Worm (Caenorhabditis elegans): ENCODE results near the gene col-171.

The col-171 gene

ce11 chrX:6378363-6378762, 44.3 kb downstream of the col-171 start (continued):
- no peak for TF ChIP-seq pros-1 (tag; optimal IDR thresholded peaks at IDR 0.05)
- no peak for TF ChIP-seq ref-2 (tag; optimal IDR thresholded peaks at IDR 0.05)
- TF ChIP-seq hlh-15 (tag; optimal IDR thresholded peaks at IDR 0.05), result no peak

ce11 chrX:6382930-6383329, 48.8 kb downstream of the col-171 start:
- TF ChIP-seq madf-2 (tag; optimal IDR thresholded peaks at IDR 0.05) (no peak), tbx-2 (tag; optimal IDR thresholded peaks at IDR 0.05) (no peak), syd-9 (tag; optimal IDR thresholded peaks at IDR 0.05) (no peak), ama-1 (optimal IDR thresholded peaks at IDR 0.05) (no peak), ceh-14 (tag; optimal IDR thresholded peaks at IDR 0.05) (no peak), ets-4 (tag; optimal IDR thresholded peaks at IDR 0.05) (no peak), pax-1 (tag; optimal IDR thresholded peaks at IDR 0.05) (no peak), fkh-10 (GFP tag; optimal IDR thresholded peaks at IDR 0.05) (no peak), K02D7.2 (tag; optimal IDR thresholded peaks at IDR 0.05) (no peak), ahr-1 (tag; optimal IDR thresholded peaks at IDR 0.05) (no peak), dmd-4 (tag; optimal IDR thresholded peaks at IDR 0.05; ENCODE audit: borderline replicate concordance) (no peak)

- TF ChIP-seq che-1 (tag; optimal IDR thresholded peaks at IDR 0.05) (no peak), lim-6 (tag; optimal IDR thresholded peaks at IDR 0.05) (no peak), ztf-16 (tag; optimal IDR thresholded peaks at IDR 0.05) (no peak), sox-2 (GFP tag; IDR thresholded peaks at IDR 0.05) (no peak), elt-4 (tag; optimal IDR thresholded peaks at IDR 0.05) (no peak), madf-2 (tag; optimal IDR thresholded peaks at IDR 0.05) (no peak), nhr-11 (tag; optimal IDR thresholded peaks at IDR 0.05) (no peak), unc-3 (GFP tag; conservative IDR thresholded peaks at IDR 0.05) (no peak), unc-3 (tag; optimal IDR thresholded peaks at IDR 0.05) (no peak), C38D4.7 (GFP tag; optimal IDR thresholded peaks at IDR 0.05) (no peak), sox-4 (tag; optimal IDR thresholded peaks at IDR 0.05) (no peak), pros-1 (tag; optimal IDR thresholded peaks at IDR 0.05) (no peak), ceh-9 (tag; optimal IDR thresholded peaks at IDR 0.05) (no peak), fax-1 (tag; optimal IDR thresholded peaks at IDR 0.05) (no peak), pha-2 (tag; optimal IDR thresholded peaks at IDR 0.05) (no peak), zip-5 (tag; optimal IDR thresholded peaks at IDR 0.05) (no peak), ceh-45 (GFP tag; IDR thresholded peaks at IDR 0.05) (no peak), ceh-48 (tag; optimal IDR thresholded peaks at IDR 0.05) (no peak), eyg-1 (tag; optimal IDR thresholded peaks at IDR 0.05) (no peak), fkh-10 (GFP tag; optimal IDR thresholded peaks at IDR 0.05) (no peak), Y22D7AL.16 (tag; optimal IDR thresholded peaks at IDR 0.05) (no peak)
Observed at ce11 chrX:6384537-6384936, 50.4 kb downstream of the col-171 start.

All from whole organism, late embryonic.